Fruit fly (Drosophila melanogaster): Measurements from ENCODE around the gene CG9121.

DNA sequence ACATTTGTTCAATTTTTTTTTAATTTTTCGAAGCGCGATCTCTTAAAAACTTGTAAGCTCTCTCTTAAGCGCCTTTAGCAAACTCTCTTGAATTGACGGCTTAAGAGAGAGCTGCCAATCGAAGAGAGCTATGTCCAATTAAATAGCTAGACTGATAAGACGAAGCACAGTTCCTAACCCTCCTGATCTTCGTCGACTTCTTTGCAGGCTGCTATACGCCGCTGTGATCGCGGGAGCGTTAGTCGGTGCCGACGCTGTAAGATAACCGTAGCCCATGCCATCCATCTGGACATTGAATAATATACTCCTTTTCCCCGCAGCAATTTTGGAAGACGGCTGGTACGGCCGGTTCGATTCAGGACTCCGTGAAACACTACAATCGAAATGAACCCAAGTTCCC lies 20.3 kb downstream of the CG9121 start:
- TF ChIP-seq Clk (GFP tag; optimal IDR thresholded peaks at IDR 0.05) (no peak), CG11617 (GFP tag; optimal IDR thresholded peaks at IDR 0.05) (no peak), CG7045 (GFP tag; optimal IDR thresholded peaks at IDR 0.05) (no peak), CG1620 (GFP tag; optimal IDR thresholded peaks at IDR 0.05) (no peak), kay (GFP tag; ENCODE audit: borderline replicate concordance) (no peak), tj (GFP tag; optimal IDR thresholded peaks at IDR 0.05) (no peak)

Measured in whole organism, adult.